Worm (Caenorhabditis elegans) whole organism, L1 larva: Measurements from ENCODE around the gene T06D8.10.

Source experiments
- blmp-1 ChIP-seq: fragments of 150-350 bp; optimal IDR thresholded peaks from 2 replicates; lab custom pipeline; 2014; ENCODE audit warnings: missing biosample characterization, missing genetic modification characterization
- jun-1 ChIP-seq: fragments of 150-350 bp; optimal IDR thresholded peaks from 2 replicates; lab custom pipeline; 2014; ENCODE audit warnings: missing biosample characterization, missing genetic modification reagents, missing genetic modification characterization
- nhr-12 ChIP-seq: sonication (generic microtip); optimal IDR thresholded peaks from 2 replicates; lab custom pipeline; 2017; ENCODE audit warnings: missing biosample characterization, missing genetic modification characterization
- nhr-77 ChIP-seq: fragments of 150-350 bp; optimal IDR thresholded peaks from 2 replicates; lab custom pipeline; 2014; ENCODE audit warnings: missing biosample characterization, missing genetic modification characterization
- pag-3 ChIP-seq: sonication (generic microtip); optimal IDR thresholded peaks from 2 replicates; lab custom pipeline; 2017; ENCODE audit warnings: missing genetic modification characterization, mild to moderate bottlenecking, missing compliant biosample characterization, antibody characterized with exemption, borderline replicate concordance; ENCODE audit not compliant: insufficient read depth
- skn-1 ChIP-seq: fragments of 150-350 bp; optimal IDR thresholded peaks from 2 replicates; lab custom pipeline; 2014; ENCODE audit warnings: missing biosample characterization, missing genetic modification characterization

DNA sequence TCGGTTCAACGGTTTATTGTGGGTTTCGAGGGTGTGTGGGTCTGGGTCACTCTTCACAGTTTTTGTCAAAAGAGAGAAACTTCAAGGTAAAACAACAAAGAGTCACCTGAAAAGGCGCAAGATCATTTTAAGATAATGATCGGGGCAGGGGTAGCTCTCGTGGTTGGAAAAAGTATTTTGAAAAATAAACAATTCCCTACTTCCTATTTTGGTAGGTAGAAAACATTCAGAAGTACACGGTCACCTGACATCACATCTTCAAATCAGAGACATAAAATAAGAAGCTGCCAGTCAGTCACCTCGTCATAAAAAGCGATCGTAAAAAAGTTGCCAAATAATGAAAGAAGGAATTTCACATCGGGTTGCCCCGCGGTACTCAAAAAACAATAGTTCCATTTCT, 54.8 kb downstream of the T06D8.10 start:
- no peak for TF ChIP-seq blmp-1
- no peak for TF ChIP-seq nhr-77 (tag; lab: Kevin White, UChicago)
- TF ChIP-seq pag-3 (tag; lab: Kevin White, UChicago), result no peak
- TF ChIP-seq skn-1 (tag; lab: Kevin White, UChicago), result no peak
- no peak for TF ChIP-seq jun-1 (tag; lab: Kevin White, UChicago)
- no peak for TF ChIP-seq nhr-12 (tag; lab: Kevin White, UChicago)
